Fruit fly (Drosophila melanogaster) whole organism: ENCODE data around the gene CG12084.

Experiments used
- CG8478 ChIP-seq: fragments of >200 bp; optimal IDR thresholded peaks from 2 replicates; lab custom pipeline; 2018; ENCODE audit warnings: inconsistent platforms
- Dll ChIP-seq: fragments of >200 bp; optimal IDR thresholded peaks from 2 replicates; lab custom pipeline; 2017
- EcR ChIP-seq, 2 experiments: fragments of >200 bp; optimal IDR thresholded peaks; 2 replicates each; lab custom pipeline; 2017; ENCODE audit warnings: missing biosample characterization in 2 of 2, missing genetic modification characterization in 2 of 2, missing genetic modification reagents in 2 of 2
- pan ChIP-seq: fragments of >200 bp; optimal IDR thresholded peaks from 2 replicates; lab custom pipeline; 2017
- psq ChIP-seq: fragments of >200 bp; optimal IDR thresholded peaks from 2 replicates; lab custom pipeline; 2017
- usp ChIP-seq: fragments of >200 bp; optimal IDR thresholded peaks from 2 replicates; lab custom pipeline; 2017; ENCODE audit warnings: missing biosample characterization, missing genetic modification characterization, mixed read lengths

The CG12084 gene

dm6 chr3L:1469241-1469640 is 27.2 kb downstream of the CG12084 start:
- TF ChIP-seq CG8478, result no peak
- no peak for TF ChIP-seq pan (lab: Kevin White, UChicago)
- no peak for TF ChIP-seq usp (GFP tag; lab: Kevin White, UChicago)
- TF ChIP-seq Dll (lab: Kevin White, UChicago), result no peak
- no peak for TF ChIP-seq EcR (GFP tag; optimal IDR thresholded peaks at IDR 0.05; lab: Kevin White, UChicago)
- TF ChIP-seq psq (lab: Kevin White, UChicago), result no peak

- TF ChIP-seq Dll (lab: Kevin White, UChicago) (no peak), CG8478 (no peak), pan (lab: Kevin White, UChicago) (no peak), usp (GFP tag; lab: Kevin White, UChicago) (no peak), psq (lab: Kevin White, UChicago) (no peak), EcR (GFP tag; optimal IDR thresholded peaks at IDR 0.05; lab: Kevin White, UChicago) (no peak)
Observed at dm6 chr3L:1464465-1464864, 32.0 kb downstream of the CG12084 start.

- TF ChIP-seq Dll (lab: Kevin White, UChicago) (peak; percentile 27), EcR (GFP tag; optimal IDR thresholded peaks at IDR 0.05; lab: Kevin White, UChicago) (no peak)
Observed at dm6 chr3L:1463547-1463946, 32.9 kb downstream of the CG12084 start, which contains the start of gene rho. rho (plus strand) TSS chr3L:1463811.

- no peak for TF ChIP-seq EcR (GFP tag; optimal IDR thresholded peaks at IDR 0.05; lab: Kevin White, UChicago)
- no peak for TF ChIP-seq Dll (lab: Kevin White, UChicago)
- TF ChIP-seq CG8478, result no peak
- no peak for TF ChIP-seq usp (GFP tag; lab: Kevin White, UChicago)
- TF ChIP-seq psq (lab: Kevin White, UChicago), result no peak
- TF ChIP-seq pan (lab: Kevin White, UChicago), result no peak
Observed at dm6 chr3L:1461831-1462230, 34.6 kb downstream of the CG12084 start.

dm6 chr3L:1457998-1458728 is 38.3 kb downstream of the CG12084 start:
- TF ChIP-seq psq (lab: Kevin White, UChicago), result no peak
- TF ChIP-seq CG8478, result no peak
- peak in 1 of 2 experiments; percentile 48 for TF ChIP-seq EcR (GFP tag; optimal IDR thresholded peaks at IDR 0.05; lab: Kevin White, UChicago)
- no peak for TF ChIP-seq usp (GFP tag; lab: Kevin White, UChicago)
- TF ChIP-seq Dll (lab: Kevin White, UChicago), result peak; percentile 59
- no peak for TF ChIP-seq pan (lab: Kevin White, UChicago)

- no peak for TF ChIP-seq usp (GFP tag; lab: Kevin White, UChicago)
- no peak for TF ChIP-seq Dll (lab: Kevin White, UChicago)
- TF ChIP-seq CG8478, result no peak
- TF ChIP-seq pan (lab: Kevin White, UChicago), result no peak
- no peak for TF ChIP-seq EcR (GFP tag; optimal IDR thresholded peaks at IDR 0.05; lab: Kevin White, UChicago)
- TF ChIP-seq psq (lab: Kevin White, UChicago), result no peak
Observed at dm6 chr3L:1457281-1457680, 39.2 kb downstream of the CG12084 start.

- TF ChIP-seq Dll (lab: Kevin White, UChicago), result no peak
- TF ChIP-seq EcR (GFP tag; optimal IDR thresholded peaks at IDR 0.05; lab: Kevin White, UChicago), result no peak
- no peak for TF ChIP-seq CG8478
- TF ChIP-seq psq (lab: Kevin White, UChicago), result no peak
- TF ChIP-seq pan (lab: Kevin White, UChicago), result no peak
- TF ChIP-seq usp (GFP tag; lab: Kevin White, UChicago), result no peak
Observed at dm6 chr3L:1450940-1451339, 45.5 kb downstream of the CG12084 start.

- TF ChIP-seq psq (lab: Kevin White, UChicago), result no peak
- no peak for TF ChIP-seq usp (GFP tag; lab: Kevin White, UChicago)
- TF ChIP-seq CG8478, result no peak
- no peak for TF ChIP-seq Dll (lab: Kevin White, UChicago)
Observed at dm6 chr3L:1447803-1448517, 48.5 kb downstream of the CG12084 start.

- TF ChIP-seq Dll (lab: Kevin White, UChicago) (no peak), pan (lab: Kevin White, UChicago) (peak; percentile 94), EcR (GFP tag; optimal IDR thresholded peaks at IDR 0.05; lab: Kevin White, UChicago) (no peak), CG8478 (no peak), psq (lab: Kevin White, UChicago) (no peak)
Observed at dm6 chr3L:1442906-1443305, 53.5 kb downstream of the CG12084 start.

dm6 chr3L:1442309-1442708 is 54.1 kb downstream of the CG12084 start:
- no peak for TF ChIP-seq pan (lab: Kevin White, UChicago)
- no peak for TF ChIP-seq usp (GFP tag; lab: Kevin White, UChicago)
- no peak for TF ChIP-seq EcR (GFP tag; optimal IDR thresholded peaks at IDR 0.05; lab: Kevin White, UChicago)
- no peak for TF ChIP-seq CG8478
- TF ChIP-seq psq (lab: Kevin White, UChicago), result no peak
- no peak for TF ChIP-seq Dll (lab: Kevin White, UChicago)

- no peak for TF ChIP-seq CG8478
Observed at dm6 chr3L:1440999-1441398, 55.4 kb downstream of the CG12084 start.
